Worm (Caenorhabditis elegans) whole organism, L4 larva: Measurements from ENCODE around the gene spig-9.

Experiments used
- F10B5.3 ChIP-seq: sonication (generic microtip); optimal IDR thresholded peaks from 2 replicates; lab custom pipeline; 2016; ENCODE audit warnings: mild to moderate bottlenecking, missing genetic modification characterization, missing compliant biosample characterization
- aly-2 ChIP-seq: sonication (generic microtip); optimal IDR thresholded peaks from 2 replicates; lab custom pipeline; 2018; ENCODE audit warnings: missing biosample characterization, missing genetic modification characterization
- ctbp-1 ChIP-seq: fragments of 200-800 bp; sonication (Bioruptor generic); IDR thresholded peaks from 2 replicates; pipeline ENCODE4 v1.3.6; 2022; ENCODE audit warnings: missing genetic modification reagents, missing genetic modification characterization, missing compliant biosample characterization
- lsy-2 ChIP-seq, 2 experiments: fragments of 150-350 bp in 1 of 2; sonication (generic microtip) in 1 of 2; optimal IDR thresholded peaks; 2 replicates each; lab custom pipeline; 2014 to 2017; ENCODE audit warnings: missing biosample characterization in 2 of 2, missing genetic modification characterization in 2 of 2
- nhr-76 ChIP-seq: fragments of 150-350 bp; optimal IDR thresholded peaks from 2 replicates; lab custom pipeline; 2014; ENCODE audit warnings: missing biosample characterization, missing genetic modification characterization
- nhr-77 ChIP-seq: fragments of 150-350 bp; optimal IDR thresholded peaks from 2 replicates; lab custom pipeline; 2014; ENCODE audit warnings: missing biosample characterization, missing genetic modification characterization
- skn-1 ChIP-seq: fragments of 150-350 bp; optimal IDR thresholded peaks from 2 replicates; lab custom pipeline; 2014; ENCODE audit warnings: missing biosample characterization, missing genetic modification characterization
- unc-62 ChIP-seq, 3 experiments: fragments of 150-350 bp in 1 of 3; sonication (generic microtip); optimal IDR thresholded peaks in 2 of 3; peaks in 1 of 3; 1 replicate in 1 of 3; 2 replicates in 2 of 3; lab custom pipeline; 2014 to 2017; ENCODE audit warnings: missing biosample characterization in 3 of 3, missing genetic modification characterization in 3 of 3, missing genetic modification reagents in 3 of 3, missing genotype in 1 of 3
- zag-1 ChIP-seq: fragments of 150-350 bp; optimal IDR thresholded peaks from 2 replicates; lab custom pipeline; 2014; ENCODE audit warnings: missing biosample characterization, missing genetic modification characterization

ce11 chrV:13647185-13647584 is 35.5 kb upstream of the spig-9 start:
- no peak for TF ChIP-seq unc-62 (GFP tag; optimal IDR thresholded peaks at IDR 0.05 in 1 of 2; lab: Kevin White, UChicago)
- TF ChIP-seq unc-62 (tag; optimal IDR thresholded peaks at IDR 0.05; lab: Kevin White, UChicago): no peak
- TF ChIP-seq nhr-77 (tag; lab: Kevin White, UChicago): no peak
- TF ChIP-seq lsy-2 (tag; optimal IDR thresholded peaks at IDR 0.05; lab: Kevin White, UChicago): no peak
- no peak for TF ChIP-seq zag-1
- no peak for TF ChIP-seq skn-1
- TF ChIP-seq F10B5.3: no peak
- TF ChIP-seq nhr-76 (tag; lab: Kevin White, UChicago): no peak
- no peak for TF ChIP-seq ctbp-1 (GFP tag; lab: Robert Waterston, UW)
- TF ChIP-seq aly-2 (tag; lab: Kevin White, UChicago): no peak
